Fruit fly (Drosophila melanogaster) whole organism, prepupa: ENCODE measurements around the gene Snm1.

ENCODE experiments used
- CG32006 ChIP-seq: fragments of 200-800 bp; sonication (Bioruptor generic); optimal IDR thresholded peaks from 3 replicates; lab custom pipeline; 2017; ENCODE audit warnings: missing biosample characterization, mild to moderate bottlenecking, missing genetic modification characterization
- CG6808 ChIP-seq: fragments of 200-800 bp; sonication (Bioruptor generic); optimal IDR thresholded peaks from 3 replicates; lab custom pipeline; 2017; ENCODE audit warnings: missing biosample characterization, missing genetic modification characterization, mild to moderate bottlenecking, moderate library complexity, missing genetic modification reagents
- Ets96B ChIP-seq: fragments of 200-800 bp; optimal IDR thresholded peaks from 2 replicates; lab custom pipeline; 2019; ENCODE audit warnings: missing biosample characterization, mild to moderate bottlenecking, missing genetic modification characterization, moderate library complexity
- Gug ChIP-seq: fragments of 200-800 bp; sonication (Bioruptor generic); IDR thresholded peaks from 2 replicates; pipeline ENCODE4 v1.3.6; 2022; ENCODE audit warnings: missing biosample characterization, missing genetic modification characterization
- Lpt ChIP-seq: fragments of 200-800 bp; sonication (Bioruptor generic); optimal IDR thresholded peaks from 3 replicates; lab custom pipeline; 2016; ENCODE audit warnings: missing biosample characterization, missing genetic modification characterization
- OdsH ChIP-seq: fragments of 200-800 bp; sonication (Bioruptor generic); optimal IDR thresholded peaks from 3 replicates; lab custom pipeline; 2016; ENCODE audit warnings: missing biosample characterization, missing genetic modification characterization
- Sox102F ChIP-seq: fragments of 200-800 bp; sonication (Bioruptor generic); optimal IDR thresholded peaks from 2 replicates; lab custom pipeline; 2016; ENCODE audit warnings: missing biosample characterization, mild to moderate bottlenecking, missing genetic modification characterization
- lz ChIP-seq: fragments of 200-800 bp; sonication (Bioruptor generic); optimal IDR thresholded peaks from 3 replicates; lab custom pipeline; 2016; ENCODE audit warnings: missing biosample characterization, missing genetic modification characterization

- TF ChIP-seq Lpt (GFP tag; lab: Kevin White, UChicago) (no peak), CG32006 (GFP tag; lab: Kevin White, UChicago) (no peak), Ets96B (tag; lab: Kevin White, UChicago) (no peak), OdsH (GFP tag; lab: Kevin White, UChicago) (no peak), CG6808 (GFP tag; lab: Kevin White, UChicago) (no peak), lz (GFP tag; lab: Kevin White, UChicago) (no peak), Gug (no peak), Sox102F (no peak)
These were observed 4.4 kb upstream of the Snm1 start for dm6 chr3R:5550452-5550851.
